Worm (Caenorhabditis elegans) whole organism, L3 larva: Measurements from ENCODE around the gene C09F9.1.
A peak's percentile ranks its signal among the peaks of the same experiment; 100 is the strongest.

Experiments
- R02D3.7 ChIP-seq: fragments of 150-350 bp; optimal IDR thresholded peaks from 2 replicates; lab custom pipeline; 2014; ENCODE audit warnings: missing biosample characterization, missing genetic modification characterization
- ZK546.5 ChIP-seq: sonication (generic microtip); optimal IDR thresholded peaks from 2 replicates; lab custom pipeline; 2017; ENCODE audit warnings: missing biosample characterization, missing genetic modification characterization
- ama-1 ChIP-seq: fragments of 150-350 bp; optimal IDR thresholded peaks from 2 replicates; lab custom pipeline; 2018
- ceh-28 ChIP-seq: fragments of 150-350 bp; optimal IDR thresholded peaks from 2 replicates; lab custom pipeline; 2014; ENCODE audit warnings: missing biosample characterization, missing genetic modification reagents, missing genetic modification characterization
- ceh-82 ChIP-seq: fragments of 150-350 bp; optimal IDR thresholded peaks from 2 replicates; lab custom pipeline; 2014; ENCODE audit warnings: missing biosample characterization, missing genetic modification characterization
- ceh-9 ChIP-seq: sonication (generic microtip); optimal IDR thresholded peaks from 2 replicates; lab custom pipeline; 2018; ENCODE audit warnings: missing biosample characterization, missing genetic modification characterization
- egl-5 ChIP-seq: fragments of 150-350 bp; optimal IDR thresholded peaks from 2 replicates; lab custom pipeline; 2017; ENCODE audit warnings: missing biosample characterization, missing genetic modification reagents, missing genetic modification characterization, inconsistent platforms
- elt-1 ChIP-seq: fragments of 150-350 bp; optimal IDR thresholded peaks from 2 replicates; lab custom pipeline; 2014; ENCODE audit warnings: missing biosample characterization, missing genetic modification characterization
- elt-2 ChIP-seq: sonication (generic microtip); optimal IDR thresholded peaks from 2 replicates; lab custom pipeline; 2016; ENCODE audit warnings: missing genetic modification reagents, mild to moderate bottlenecking, missing genetic modification characterization, missing compliant biosample characterization
- fkh-2 ChIP-seq: fragments of 150-350 bp; optimal IDR thresholded peaks from 2 replicates; lab custom pipeline; 2014; ENCODE audit warnings: missing biosample characterization, missing genetic modification reagents, missing genetic modification characterization
- fos-1 ChIP-seq: fragments of 150-350 bp; optimal IDR thresholded peaks from 2 replicates; lab custom pipeline; 2014; ENCODE audit warnings: missing biosample characterization, missing genetic modification characterization
- hmg-11 ChIP-seq: sonication (generic microtip); optimal IDR thresholded peaks from 2 replicates; lab custom pipeline; 2016; ENCODE audit warnings: missing genetic modification characterization, missing compliant biosample characterization
- jun-1 ChIP-seq: fragments of 150-350 bp; optimal IDR thresholded peaks from 2 replicates; lab custom pipeline; 2014; ENCODE audit warnings: missing biosample characterization, missing genetic modification reagents, missing genetic modification characterization
- lsy-12 ChIP-seq: sonication (generic microtip); optimal IDR thresholded peaks from 2 replicates; lab custom pipeline; 2016; ENCODE audit warnings: mild to moderate bottlenecking, missing genetic modification characterization, missing compliant biosample characterization
- mdl-1 ChIP-seq: fragments of 150-350 bp; optimal IDR thresholded peaks from 2 replicates; lab custom pipeline; 2014; ENCODE audit warnings: missing biosample characterization, missing genetic modification characterization
- nfya-1 ChIP-seq: sonication (generic microtip); optimal IDR thresholded peaks from 2 replicates; lab custom pipeline; 2017; ENCODE audit warnings: missing genetic modification characterization, mild to moderate bottlenecking, missing compliant biosample characterization, antibody characterized with exemption, moderate library complexity; ENCODE audit not compliant: insufficient read depth
- nhr-11 ChIP-seq: fragments of 150-350 bp; optimal IDR thresholded peaks from 2 replicates; lab custom pipeline; 2014; ENCODE audit warnings: missing biosample characterization, missing genetic modification characterization
- nhr-12 ChIP-seq: fragments of 150-350 bp; optimal IDR thresholded peaks from 2 replicates; lab custom pipeline; 2014; ENCODE audit warnings: missing biosample characterization, missing genetic modification characterization
- nhr-23 ChIP-seq: fragments of 150-350 bp; optimal IDR thresholded peaks from 2 replicates; lab custom pipeline; 2014; ENCODE audit warnings: missing biosample characterization, missing genetic modification reagents, missing genetic modification characterization
- nhr-237 ChIP-seq: fragments of 150-350 bp; optimal IDR thresholded peaks from 2 replicates; lab custom pipeline; 2014; ENCODE audit warnings: missing biosample characterization, missing genetic modification characterization
- nhr-28 ChIP-seq: fragments of 150-350 bp; optimal IDR thresholded peaks from 2 replicates; lab custom pipeline; 2014; ENCODE audit warnings: missing biosample characterization, missing genetic modification characterization
- nhr-43 ChIP-seq: sonication (generic microtip); optimal IDR thresholded peaks from 2 replicates; lab custom pipeline; 2016; ENCODE audit warnings: mild to moderate bottlenecking, missing genetic modification characterization, missing compliant biosample characterization; ENCODE audit not compliant: poor library complexity, severe bottlenecking
- nhr-67 ChIP-seq: fragments of 150-350 bp; optimal IDR thresholded peaks from 2 replicates; lab custom pipeline; 2014; ENCODE audit warnings: missing biosample characterization, missing genetic modification characterization
- nhr-77 ChIP-seq: fragments of 150-350 bp; optimal IDR thresholded peaks from 2 replicates; lab custom pipeline; 2014; ENCODE audit warnings: missing biosample characterization, missing genetic modification characterization
- pha-4 ChIP-seq: fragments of 150-350 bp; optimal IDR thresholded peaks from 2 replicates; lab custom pipeline; 2014; ENCODE audit warnings: missing biosample characterization, missing genetic modification reagents, missing genetic modification characterization
- sea-2 ChIP-seq: fragments of 150-350 bp; sonication (generic microtip); optimal IDR thresholded peaks from 4 replicates; lab custom pipeline; 2014; ENCODE audit warnings: missing biosample characterization, missing genetic modification reagents, missing genetic modification characterization
- snpc-4 ChIP-seq: fragments of 150-350 bp; optimal IDR thresholded peaks from 2 replicates; lab custom pipeline; 2014; ENCODE audit warnings: missing biosample characterization, missing genetic modification characterization
- tbx-2 ChIP-seq: sonication (generic microtip); optimal IDR thresholded peaks from 2 replicates; lab custom pipeline; 2016; ENCODE audit warnings: mild to moderate bottlenecking, missing genetic modification characterization, missing compliant biosample characterization
- zag-1 ChIP-seq: fragments of 150-350 bp; optimal IDR thresholded peaks from 2 replicates; lab custom pipeline; 2014; ENCODE audit warnings: missing biosample characterization, missing genetic modification characterization
- ztf-4 ChIP-seq: fragments of 150-350 bp; optimal IDR thresholded peaks from 2 replicates; lab custom pipeline; 2014; ENCODE audit warnings: missing biosample characterization, missing genetic modification characterization

The C09F9.1 gene

DNA sequence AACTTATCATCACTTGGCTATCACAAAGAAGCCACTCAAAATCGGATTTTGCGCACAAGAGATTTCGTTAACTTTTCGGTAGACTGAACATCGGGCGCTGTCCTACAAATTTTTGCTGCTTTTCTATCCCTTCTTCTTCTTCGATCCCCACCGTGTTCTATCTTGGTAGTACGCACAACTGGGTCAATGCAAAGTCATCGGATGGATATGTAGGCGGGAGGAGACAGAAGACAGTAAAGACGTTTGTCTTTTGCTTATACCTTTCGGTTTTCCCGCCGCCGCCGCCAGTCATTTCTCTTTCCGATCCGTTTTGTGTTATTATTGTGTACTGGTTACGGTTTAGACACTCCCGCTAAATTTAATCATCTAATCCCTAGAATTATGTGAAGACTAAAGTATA lies 1.9 kb downstream of the C09F9.1 start:
- peak; percentile 78 for TF ChIP-seq nhr-23 (tag; lab: Kevin White, UChicago)
- TF ChIP-seq ama-1 (lab: Kevin White, UChicago): no peak
- TF ChIP-seq, all 47 proteins: peak for 1

DNA sequence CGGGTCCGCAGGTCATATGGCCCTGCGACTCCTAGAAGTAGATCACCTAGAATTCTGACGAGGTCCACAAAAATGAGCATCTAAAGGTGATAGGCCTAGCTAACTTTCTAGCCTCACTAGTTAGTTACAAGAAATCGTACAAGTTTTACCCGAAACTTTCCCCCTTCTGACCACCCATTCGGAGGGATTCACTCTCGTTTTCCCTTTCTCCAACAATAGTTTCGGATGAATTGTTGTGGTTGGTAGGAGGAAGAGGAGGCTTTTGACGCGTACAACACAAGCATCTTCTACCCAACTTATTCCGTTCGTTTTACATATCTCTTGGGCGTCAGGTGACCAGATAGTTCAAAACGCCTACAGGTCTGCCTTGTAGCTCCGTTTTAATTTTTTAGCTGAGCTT lies 3.4 kb downstream of the C09F9.1 start:
- TF ChIP-seq egl-5 (tag; lab: Kevin White, UChicago) (no peak), hmg-11 (no peak), mdl-1 (no peak)

DNA sequence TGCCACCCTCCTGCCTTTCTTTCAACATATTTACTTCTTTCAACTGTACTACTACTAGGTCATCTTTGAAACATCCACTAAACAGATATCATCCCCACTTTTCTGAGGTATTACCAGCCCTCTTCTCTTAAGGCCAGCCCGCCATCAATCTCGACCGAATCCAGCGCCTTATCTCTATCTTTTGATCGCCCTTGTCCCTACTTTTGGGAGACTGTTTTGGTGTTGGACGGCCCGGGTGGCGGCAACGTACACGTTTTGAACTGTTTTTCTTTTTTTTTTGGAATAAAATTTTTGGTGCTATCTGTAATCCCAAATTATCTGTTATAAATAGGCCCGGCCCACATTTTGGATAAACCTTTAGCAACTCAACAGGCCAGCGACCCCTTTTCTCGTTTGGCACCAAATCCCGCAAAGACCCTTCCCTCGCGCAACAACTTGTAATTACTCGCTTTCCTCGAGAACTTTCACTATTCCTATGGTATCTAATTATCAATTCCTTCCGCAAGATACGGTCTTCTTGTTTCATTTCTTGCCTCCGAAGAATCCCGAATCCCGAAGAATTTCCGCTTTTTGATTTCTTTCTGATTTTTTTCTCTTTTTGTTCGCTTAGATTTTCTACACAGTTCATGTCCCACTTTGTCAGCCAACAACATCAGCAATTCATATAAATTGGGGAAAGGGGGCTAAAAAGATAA lies 5.2 kb downstream of the C09F9.1 start:
- TF ChIP-seq fkh-2 (tag; lab: Kevin White, UChicago): no peak
- TF ChIP-seq ceh-28: no peak
- TF ChIP-seq sea-2 (GFP tag; lab: Kevin White, UChicago): no peak
- no peak for TF ChIP-seq jun-1
- no peak for TF ChIP-seq elt-1 (tag; lab: Kevin White, UChicago)
- TF ChIP-seq lsy-12 (tag; lab: Kevin White, UChicago): peak; percentile 1
- TF ChIP-seq ztf-4 (tag; lab: Kevin White, UChicago): no peak
- TF ChIP-seq nhr-23 (tag; lab: Kevin White, UChicago): peak; percentile 11

DNA sequence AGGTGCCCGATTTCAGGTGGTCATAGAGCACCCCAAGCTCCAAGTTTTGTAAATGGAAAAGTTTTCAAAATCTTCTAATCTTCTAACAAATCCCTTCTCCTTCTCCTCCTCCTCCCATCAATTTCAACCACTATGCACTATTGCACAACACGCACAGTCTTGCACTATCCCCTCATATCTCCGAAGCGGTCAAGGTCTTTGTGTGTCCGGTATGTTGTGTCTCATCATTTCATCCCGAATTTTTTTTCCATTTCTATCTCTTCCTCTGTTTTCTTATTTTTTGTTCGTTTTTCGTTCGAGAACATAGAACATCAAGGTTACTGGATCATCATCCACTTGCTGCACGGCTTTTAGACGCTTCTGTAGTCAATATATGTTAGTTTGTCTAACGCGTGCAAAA lies 6.0 kb downstream of the C09F9.1 start:
- TF ChIP-seq nhr-43 (peak; percentile 15), nhr-23 (tag; lab: Kevin White, UChicago) (peak; percentile 68), pha-4 (tag; lab: Kevin White, UChicago) (no peak)

DNA sequence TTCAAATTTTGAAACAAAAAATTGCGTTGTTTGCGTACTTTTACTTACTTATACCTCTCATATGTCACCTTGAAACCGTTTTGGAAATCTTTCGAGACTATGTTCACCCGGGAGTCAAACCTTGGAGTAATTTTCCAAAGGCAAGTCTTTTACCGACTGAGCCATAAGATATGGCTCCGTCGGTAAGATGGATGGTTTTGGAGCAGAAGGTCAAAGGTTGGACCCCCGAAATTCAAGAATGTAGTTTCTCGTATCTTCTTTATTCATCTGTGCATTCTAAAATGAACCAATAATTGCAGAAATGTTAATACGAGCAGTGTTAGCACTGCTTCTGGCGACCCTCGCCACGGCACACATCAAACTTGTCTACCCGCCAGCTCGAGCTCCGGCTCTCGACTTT lies 7.1 kb downstream of the C09F9.1 start, which contains the start of gene C09F9.2:
TSS of gene C09F9.2 (plus strand) at position 301 of the 400 bp plus-strand sequence.
- TF ChIP-seq ama-1 (lab: Kevin White, UChicago) (no peak), ZK546.5 (no peak), R02D3.7 (tag; lab: Kevin White, UChicago) (no peak), nhr-237 (tag; lab: Kevin White, UChicago) (no peak), nhr-28 (no peak), zag-1 (tag; lab: Kevin White, UChicago) (no peak), ceh-28 (no peak), pha-4 (tag; lab: Kevin White, UChicago) (no peak), fos-1 (tag; lab: Kevin White, UChicago) (no peak), nhr-67 (tag; lab: Kevin White, UChicago) (no peak), ceh-82 (tag; lab: Kevin White, UChicago) (no peak), ceh-9 (no peak), snpc-4 (tag; lab: Kevin White, UChicago) (no peak), nhr-11 (tag; lab: Kevin White, UChicago) (no peak), elt-1 (tag; lab: Kevin White, UChicago) (no peak), nfya-1 (tag; lab: Kevin White, UChicago) (no peak), elt-2 (tag; lab: Kevin White, UChicago) (no peak), nhr-77 (no peak), hmg-11 (no peak), nhr-12 (tag; lab: Kevin White, UChicago) (no peak)

DNA sequence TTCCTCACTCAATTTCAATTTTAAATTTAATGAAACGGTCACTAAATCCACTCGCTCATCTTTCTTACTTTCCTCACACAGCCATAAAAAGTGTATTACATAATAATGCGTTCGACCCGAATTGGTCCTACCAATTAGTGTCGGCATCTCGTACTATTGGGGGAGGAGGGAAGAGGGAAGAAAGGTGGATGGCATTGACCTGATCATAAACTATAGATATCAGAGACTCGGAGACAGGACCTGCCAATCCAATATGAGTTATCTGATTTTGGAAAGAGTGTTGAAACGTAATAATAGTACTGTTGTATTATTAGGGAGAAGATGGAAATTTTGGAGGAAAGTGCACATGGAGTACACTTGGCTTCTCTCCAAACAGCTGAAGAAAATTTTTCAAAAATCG lies 7.8 kb downstream of the C09F9.1 start:
- TF ChIP-seq nhr-23 (tag; lab: Kevin White, UChicago) (peak; percentile 2), tbx-2 (tag; lab: Kevin White, UChicago) (no peak)

DNA sequence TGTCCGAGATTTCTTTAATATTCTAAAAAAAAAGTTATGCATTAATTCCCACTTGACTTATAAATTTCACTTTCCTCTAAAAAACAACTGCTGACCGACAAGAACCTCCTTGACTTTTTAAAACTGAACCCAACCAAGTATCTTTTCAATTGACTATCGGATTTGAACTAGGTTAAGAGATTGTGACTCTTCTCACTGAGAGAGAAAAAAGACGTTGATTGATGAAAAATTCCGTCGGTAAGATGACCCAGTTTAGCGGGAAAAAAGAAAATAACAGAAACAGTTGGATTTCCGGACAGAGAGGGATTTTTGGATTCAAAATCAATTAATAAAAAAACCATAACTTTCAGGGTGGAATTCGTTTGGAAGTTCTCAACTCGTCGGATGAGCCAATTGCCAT lies 8.3 kb downstream of the C09F9.1 start:
- peak; percentile 62 for TF ChIP-seq nhr-23 (tag; lab: Kevin White, UChicago)
- TF ChIP-seq nfya-1 (tag; lab: Kevin White, UChicago): no peak
- TF ChIP-seq, all 47 proteins: peak for 1
